Worm (Caenorhabditis elegans): ENCODE results near the gene ttr-33.

Gene ttr-33

ce11 chrV:7822655-7823054, 15.1 kb downstream of the ttr-33 start (continued):
- TF ChIP-seq nhr-21 (tag; optimal IDR thresholded peaks at IDR 0.05) (no peak), snpc-4 (tag; optimal IDR thresholded peaks at IDR 0.05) (no peak), sma-3 (GFP tag; optimal IDR thresholded peaks at IDR 0.05) (no peak), Y55F3AM.14 (GFP tag; optimal IDR thresholded peaks at IDR 0.05) (no peak), C34F6.9 (tag; optimal IDR thresholded peaks at IDR 0.05) (peak; percentile 37), nhr-237 (tag; optimal IDR thresholded peaks at IDR 0.05) (no peak), ztf-1 (GFP tag; conservative IDR thresholded peaks at IDR 0.05) (no peak), nhr-129 (tag; optimal IDR thresholded peaks at IDR 0.05) (peak; percentile 84), elt-1 (tag; optimal IDR thresholded peaks at IDR 0.05) (no peak), F13H6.1 (tag; optimal IDR thresholded peaks at IDR 0.05) (peak; percentile 82), nhr-25 (tag; optimal IDR thresholded peaks at IDR 0.05) (no peak)

ce11 chrV:7820270-7820669, 17.4 kb downstream of the ttr-33 start, which contains the start of gene lbp-4:
TSS of gene lbp-4 (plus strand) at chrV:7820578.
- TF ChIP-seq sma-3 (GFP tag; optimal IDR thresholded peaks at IDR 0.05), result peak; percentile 45
- TF ChIP-seq mab-5 (tag; optimal IDR thresholded peaks at IDR 0.05), result no peak
- no peak for TF ChIP-seq nhr-77 (tag; optimal IDR thresholded peaks at IDR 0.05)
- peak; percentile 24 for TF ChIP-seq nhr-129 (tag; optimal IDR thresholded peaks at IDR 0.05)
- TF ChIP-seq sma-9 (GFP tag; optimal IDR thresholded peaks at IDR 0.05), result peak; percentile 7
- no peak for TF ChIP-seq sma-9 (tag; optimal IDR thresholded peaks at IDR 0.05)
- TF ChIP-seq nhr-12 (tag; optimal IDR thresholded peaks at IDR 0.05), result no peak
- TF ChIP-seq unc-55 (GFP tag; optimal IDR thresholded peaks at IDR 0.05), result peak; percentile 71
- no peak for TF ChIP-seq ztf-4 (tag; optimal IDR thresholded peaks at IDR 0.05)
- TF ChIP-seq Y55F3AM.14 (GFP tag; optimal IDR thresholded peaks at IDR 0.05), result no peak
- no peak for TF ChIP-seq ztf-1 (GFP tag; conservative IDR thresholded peaks at IDR 0.05)
- TF ChIP-seq nhr-237 (tag; optimal IDR thresholded peaks at IDR 0.05), result no peak
- peak; percentile 47 for TF ChIP-seq crh-2 (tag; optimal IDR thresholded peaks at IDR 0.05)
- TF ChIP-seq peb-1 (tag; optimal IDR thresholded peaks at IDR 0.05), result no peak
- TF ChIP-seq mbf-1 (tag; optimal IDR thresholded peaks at IDR 0.05), result no peak
- no peak for TF ChIP-seq lin-13 (GFP tag; optimal IDR thresholded peaks at IDR 0.05)
- peak; percentile 71 for TF ChIP-seq C34F6.9 (tag; optimal IDR thresholded peaks at IDR 0.05)
- TF ChIP-seq R02D3.7 (tag; optimal IDR thresholded peaks at IDR 0.05), result no peak
- TF ChIP-seq dmd-4 (tag; optimal IDR thresholded peaks at IDR 0.05), result no peak
- peak in 1 of 2 experiments; percentile 64 for TF ChIP-seq lsy-2 (tag; optimal IDR thresholded peaks at IDR 0.05)
- TF ChIP-seq lin-39 (tag; optimal IDR thresholded peaks at IDR 0.05), result no peak
- TF ChIP-seq nhr-6 (tag; optimal IDR thresholded peaks at IDR 0.05), result no peak
- TF ChIP-seq F13H6.1 (tag; optimal IDR thresholded peaks at IDR 0.05), result no peak
- no peak for TF ChIP-seq nhr-23 (tag; optimal IDR thresholded peaks at IDR 0.05)
- TF ChIP-seq blmp-1 (tag; optimal IDR thresholded peaks at IDR 0.05; ENCODE audit: insufficient read depth), result no peak
- peak; percentile 27 for TF ChIP-seq gmeb-1 (tag; optimal IDR thresholded peaks at IDR 0.05)
- peak; percentile 50 for TF ChIP-seq fos-1 (tag; optimal IDR thresholded peaks at IDR 0.05)
- TF ChIP-seq nhr-21 (tag; optimal IDR thresholded peaks at IDR 0.05), result no peak
- TF ChIP-seq nhr-10 (tag; optimal IDR thresholded peaks at IDR 0.05), result no peak
- TF ChIP-seq sem-4 (tag; optimal IDR thresholded peaks at IDR 0.05), result no peak
- TF ChIP-seq ztf-11 (tag; optimal IDR thresholded peaks at IDR 0.05), result no peak
- TF ChIP-seq ZK546.5 (tag; optimal IDR thresholded peaks at IDR 0.05), result no peak
- no peak for TF ChIP-seq egl-27 (tag; optimal IDR thresholded peaks at IDR 0.05)
- TF ChIP-seq mdl-1 (tag; optimal IDR thresholded peaks at IDR 0.05), result no peak
- TF ChIP-seq ceh-82 (tag; optimal IDR thresholded peaks at IDR 0.05), result no peak
- no peak for TF ChIP-seq skn-1 (tag; optimal IDR thresholded peaks at IDR 0.05)

- TF ChIP-seq unc-55 (GFP tag; optimal IDR thresholded peaks at IDR 0.05) (peak; percentile 21), sma-3 (GFP tag; optimal IDR thresholded peaks at IDR 0.05) (no peak), C34F6.9 (tag; optimal IDR thresholded peaks at IDR 0.05) (peak; percentile 13), gmeb-1 (tag; optimal IDR thresholded peaks at IDR 0.05) (no peak), nhr-11 (tag; optimal IDR thresholded peaks at IDR 0.05) (no peak), blmp-1 (tag; optimal IDR thresholded peaks at IDR 0.05; ENCODE audit: insufficient read depth) (no peak)
Measured at ce11 chrV:7819585-7819984, 18.1 kb downstream of the ttr-33 start.

Data from whole organism, L2 larva.